Worm (Caenorhabditis elegans): ENCODE results near the gene bgnt-1.2.

ce11 chrV:2151458-2151857 lies 33.0 kb upstream of the bgnt-1.2 start, which contains the start of gene srbc-24:
- TF ChIP-seq egl-27 (tag; optimal IDR thresholded peaks at IDR 0.05) (no peak), unc-62 (GFP tag; optimal IDR thresholded peaks at IDR 0.05 in 1 of 2) (no peak), unc-62 (tag; optimal IDR thresholded peaks at IDR 0.05) (no peak), nhr-237 (tag; optimal IDR thresholded peaks at IDR 0.05) (no peak), daf-19 (GFP tag; conservative IDR thresholded peaks at IDR 0.05) (no peak), lsy-2 (tag; optimal IDR thresholded peaks at IDR 0.05) (no peak), skn-1 (tag; optimal IDR thresholded peaks at IDR 0.05) (no peak), nhr-25 (tag; optimal IDR thresholded peaks at IDR 0.05; ENCODE audit: borderline replicate concordance, insufficient read depth) (no peak), nhr-10 (tag; optimal IDR thresholded peaks at IDR 0.05) (no peak), fos-1 (tag; optimal IDR thresholded peaks at IDR 0.05) (no peak), set-16 (GFP tag; IDR thresholded peaks at IDR 0.05) (no peak), F44E2.7 (GFP tag; IDR thresholded peaks at IDR 0.05) (no peak), zfp-2 (tag; optimal IDR thresholded peaks at IDR 0.05) (no peak), nhr-6 (tag; optimal IDR thresholded peaks at IDR 0.05) (no peak)

Data from whole organism, L4 larva.